Worm (Caenorhabditis elegans): ENCODE results near the gene gpa-3.

- TF ChIP-seq ztf-29 (GFP tag; IDR thresholded peaks at IDR 0.05), result no peak
- TF ChIP-seq T22C8.4 (GFP tag; IDR thresholded peaks at IDR 0.05), result no peak
- no peak for TF ChIP-seq tab-1 (GFP tag; IDR thresholded peaks at IDR 0.05)
- TF ChIP-seq klf-2 (GFP tag; conservative IDR thresholded peaks at IDR 0.05), result no peak
Observed at ce11 chrV:9381846-9382363, 22.3 kb upstream of the gpa-3 start, which contains the start of gene E02C12.12.

Measured in whole organism, midembryonic.